Worm (Caenorhabditis elegans): ENCODE data around the gene T11G6.2.

DNA sequence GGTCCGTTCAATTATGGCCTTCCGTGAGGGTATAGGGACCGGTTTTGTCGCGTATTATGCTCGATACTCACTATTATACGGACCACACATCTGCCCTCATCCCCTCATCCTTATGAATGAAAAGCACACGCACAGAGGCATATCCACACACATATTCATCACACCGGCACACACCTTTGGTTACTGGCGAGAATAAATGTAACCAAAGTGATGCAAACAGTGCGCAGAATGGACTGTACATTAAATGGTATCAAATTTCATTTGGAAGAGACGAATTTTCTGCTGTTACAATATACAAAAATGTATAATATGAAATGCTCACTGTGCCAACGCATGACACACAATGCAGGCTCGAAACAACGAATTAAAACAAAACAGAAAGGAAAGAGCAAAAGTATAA lies 11.3 kb upstream of the T11G6.2 start:
- TF ChIP-seq aly-2 (tag; optimal IDR thresholded peaks at IDR 0.05) (no peak), nhr-43 (tag; optimal IDR thresholded peaks at IDR 0.05; ENCODE audit: poor library complexity, severe bottlenecking) (no peak), nhr-28 (tag; optimal IDR thresholded peaks at IDR 0.05) (no peak), nhr-11 (tag; optimal IDR thresholded peaks at IDR 0.05) (no peak), ztf-11 (tag; optimal IDR thresholded peaks at IDR 0.05) (no peak), ama-1 (optimal IDR thresholded peaks at IDR 0.05) (no peak), eor-1 (tag; optimal IDR thresholded peaks at IDR 0.05) (no peak), lin-39 (tag; optimal IDR thresholded peaks at IDR 0.05) (no peak), skn-1 (tag; optimal IDR thresholded peaks at IDR 0.05) (no peak), fos-1 (tag; optimal IDR thresholded peaks at IDR 0.05) (no peak), ceh-82 (tag; optimal IDR thresholded peaks at IDR 0.05) (no peak)
